Worm (Caenorhabditis elegans) whole organism, late embryonic: ENCODE measurements around the gene gcy-1.

ENCODE experiments used
- ahr-1 ChIP-seq: sonication (generic microtip); optimal IDR thresholded peaks from 2 replicates; lab custom pipeline; 2016; ENCODE audit warnings: missing genetic modification characterization, missing compliant biosample characterization
- ceh-2 ChIP-seq: sonication (generic microtip); optimal IDR thresholded peaks from 2 replicates; lab custom pipeline; 2016; ENCODE audit warnings: missing genotype, missing genetic modification characterization, missing compliant biosample characterization
- dmd-4 ChIP-seq: sonication (generic microtip); optimal IDR thresholded peaks from 2 replicates; lab custom pipeline; 2016; ENCODE audit warnings: borderline replicate concordance, missing genetic modification characterization, missing compliant biosample characterization

- TF ChIP-seq ceh-2 (tag; lab: Kevin White, UChicago) (no peak), ahr-1 (tag; lab: Kevin White, UChicago) (no peak), dmd-4 (tag; lab: Kevin White, UChicago) (no peak)
Measured at ce11 chrII:9483342-9483741, 33.4 kb downstream of the gcy-1 start.
